Fruit fly (Drosophila melanogaster) whole organism, wandering third instar larva: ENCODE data around the gene CG14262.

Experiments used
- Abd-B ChIP-seq: fragments of >200 bp; optimal IDR thresholded peaks from 2 replicates; lab custom pipeline; 2017; ENCODE audit warnings: missing biosample characterization, missing genetic modification characterization
- CG32264 ChIP-seq: fragments of 200-800 bp; sonication (Bioruptor generic); optimal IDR thresholded peaks from 2 replicates; lab custom pipeline; 2016; ENCODE audit warnings: missing biosample characterization, missing genetic modification characterization
- CG9705 ChIP-seq: fragments of 200-800 bp; sonication (Bioruptor generic); optimal IDR thresholded peaks from 2 replicates; lab custom pipeline; 2018; ENCODE audit warnings: missing biosample characterization, mild to moderate bottlenecking, missing genetic modification characterization
- CrebA ChIP-seq: fragments of 200-800 bp; sonication (Bioruptor generic); optimal IDR thresholded peaks from 2 replicates; lab custom pipeline; 2016; ENCODE audit warnings: missing biosample characterization, mild to moderate bottlenecking, missing genetic modification characterization, borderline replicate concordance
- Dfd ChIP-seq: fragments of >200 bp; optimal IDR thresholded peaks from 2 replicates; lab custom pipeline; 2017; ENCODE audit warnings: missing biosample characterization, missing genetic modification characterization
- Dif ChIP-seq: fragments of 200-275, 200-300 bp; sonication (Bioruptor generic); optimal IDR thresholded peaks from 2 replicates; lab custom pipeline; 2018; ENCODE audit warnings: missing biosample characterization, missing genetic modification characterization; ENCODE audit not compliant: partially characterized antibody
- GATAd ChIP-seq: sonication (Bioruptor generic); optimal IDR thresholded peaks from 2 replicates; lab custom pipeline; 2016; ENCODE audit warnings: missing biosample characterization, missing genetic modification characterization
- HLH106 ChIP-seq: fragments of 200-800 bp; optimal IDR thresholded peaks from 3 replicates; lab custom pipeline; 2019; ENCODE audit warnings: missing biosample characterization, mild to moderate bottlenecking, missing genetic modification characterization, moderate library complexity
- Hnf4 ChIP-seq: fragments of 200-800 bp; sonication (Bioruptor generic); optimal IDR thresholded peaks from 2 replicates; lab custom pipeline; 2016; ENCODE audit warnings: missing biosample characterization, mild to moderate bottlenecking, missing genetic modification characterization
- Hr78 ChIP-seq: fragments of >200 bp; optimal IDR thresholded peaks from 2 replicates; lab custom pipeline; 2017; ENCODE audit warnings: missing biosample characterization, missing genetic modification characterization
- Hr83 ChIP-seq: fragments of 200-300 bp; sonication (Bioruptor generic); optimal IDR thresholded peaks from 2 replicates; lab custom pipeline; 2016; ENCODE audit warnings: missing biosample characterization, mild to moderate bottlenecking, missing genetic modification characterization, moderate library complexity; ENCODE audit not compliant: poor library complexity, severe bottlenecking
- Jra ChIP-seq: sonication (Bioruptor generic); optimal IDR thresholded peaks from 2 replicates; lab custom pipeline; 2016; ENCODE audit warnings: missing biosample characterization, missing genetic modification characterization
- Mio ChIP-seq: sonication (Bioruptor generic); optimal IDR thresholded peaks from 2 replicates; lab custom pipeline; 2016; ENCODE audit warnings: missing biosample characterization, missing genetic modification characterization
- Myc ChIP-seq: fragments of >200 bp; optimal IDR thresholded peaks from 2 replicates; lab custom pipeline; 2017
- N ChIP-seq: fragments of >200 bp; optimal IDR thresholded peaks from 2 replicates; lab custom pipeline; 2018; ENCODE audit warnings: missing biosample characterization, missing external identifiers, missing genetic modification characterization
- OdsH ChIP-seq: fragments of 200-800 bp; sonication (Bioruptor generic); optimal IDR thresholded peaks from 2 replicates; lab custom pipeline; 2016; ENCODE audit warnings: missing biosample characterization, mild to moderate bottlenecking, missing genetic modification characterization
- Rel ChIP-seq, 2 experiments: fragments of 200-800 bp; sonication (Bioruptor generic) in 1 of 2; optimal IDR thresholded peaks; 2 replicates in 1 of 2; 3 replicates in 1 of 2; lab custom pipeline; 2016 to 2019; ENCODE audit warnings: mild to moderate bottlenecking in 2 of 2, missing biosample characterization in 2 of 2, missing genetic modification characterization in 2 of 2, moderate library complexity in 1 of 2
- Sp1 ChIP-seq: fragments of 200-800 bp; sonication (Bioruptor generic); optimal IDR thresholded peaks from 3 replicates; lab custom pipeline; 2019; ENCODE audit warnings: missing biosample characterization, mild to moderate bottlenecking, missing genetic modification characterization, moderate library complexity
- Vsx2 ChIP-seq: fragments of 200-300, 225-300 bp; sonication (Bioruptor generic); optimal IDR thresholded peaks from 2 replicates; lab custom pipeline; 2018; ENCODE audit warnings: missing biosample characterization, missing genetic modification characterization; ENCODE audit not compliant: partially characterized antibody
- br ChIP-seq: fragments of 200-800 bp; sonication (Bioruptor generic); optimal IDR thresholded peaks from 2 replicates; lab custom pipeline; 2016; ENCODE audit warnings: missing biosample characterization, missing genetic modification characterization
- brk ChIP-seq: fragments of 200-800 bp; sonication (Bioruptor generic); optimal IDR thresholded peaks from 2 replicates; lab custom pipeline; 2016; ENCODE audit warnings: missing biosample characterization, mild to moderate bottlenecking, missing genetic modification characterization
- dmrt93B ChIP-seq: fragments of 200-800 bp; sonication (Bioruptor generic); optimal IDR thresholded peaks from 2 replicates; lab custom pipeline; 2018; ENCODE audit warnings: missing biosample characterization, mild to moderate bottlenecking, missing genetic modification characterization
- dsf ChIP-seq: sonication (Bioruptor generic); optimal IDR thresholded peaks from 2 replicates; lab custom pipeline; 2016; ENCODE audit warnings: missing biosample characterization, missing genetic modification characterization, borderline replicate concordance
- ey ChIP-seq: fragments of 200-800 bp; sonication (Bioruptor generic); optimal IDR thresholded peaks from 2 replicates; lab custom pipeline; 2016; ENCODE audit warnings: missing biosample characterization, missing genetic modification characterization
- foxo ChIP-seq, 2 experiments: fragments of 200-800 bp; sonication (Bioruptor generic); optimal IDR thresholded peaks; 2 replicates in 1 of 2; 3 replicates in 1 of 2; lab custom pipeline; 2016 to 2017; ENCODE audit warnings: missing biosample characterization in 2 of 2, missing genetic modification characterization in 2 of 2
- fru ChIP-seq: fragments of 200-800 bp; sonication (Bioruptor generic); optimal IDR thresholded peaks from 3 replicates; lab custom pipeline; 2016; ENCODE audit warnings: missing biosample characterization, mild to moderate bottlenecking, missing genetic modification characterization
- h ChIP-seq: fragments of 200-800 bp; sonication (Bioruptor generic); optimal IDR thresholded peaks from 3 replicates; lab custom pipeline; 2016; ENCODE audit warnings: missing biosample characterization, mild to moderate bottlenecking, missing genetic modification characterization
- jim ChIP-seq: fragments of 175-275, 200-325 bp; sonication (Bioruptor generic); optimal IDR thresholded peaks from 2 replicates; lab custom pipeline; 2016; ENCODE audit warnings: missing biosample characterization, mild to moderate bottlenecking, missing genetic modification characterization
- lola ChIP-seq: fragments of >200 bp; optimal IDR thresholded peaks from 2 replicates; lab custom pipeline; 2017; ENCODE audit warnings: missing biosample characterization, missing genetic modification characterization
- pan ChIP-seq: fragments of >200 bp; optimal IDR thresholded peaks from 2 replicates; lab custom pipeline; 2017
- psq ChIP-seq: fragments of 200-800 bp; sonication (Bioruptor generic); optimal IDR thresholded peaks from 3 replicates; lab custom pipeline; 2017; ENCODE audit warnings: missing biosample characterization, mild to moderate bottlenecking, missing genetic modification characterization, moderate library complexity
- rgr ChIP-seq: fragments of 200-800 bp; sonication (Bioruptor generic); optimal IDR thresholded peaks from 3 replicates; lab custom pipeline; 2016; ENCODE audit warnings: missing biosample characterization, mild to moderate bottlenecking, missing genetic modification characterization
- sage ChIP-seq: fragments of 200-800 bp; sonication (Bioruptor generic); optimal IDR thresholded peaks from 2 replicates; lab custom pipeline; 2016; ENCODE audit warnings: missing biosample characterization, mild to moderate bottlenecking, missing genetic modification characterization
- sv ChIP-seq: fragments of 200-800 bp; sonication (Bioruptor generic); optimal IDR thresholded peaks from 3 replicates; lab custom pipeline; 2016; ENCODE audit warnings: missing biosample characterization, missing genetic modification characterization
- tai ChIP-seq: sonication (Bioruptor generic); optimal IDR thresholded peaks from 2 replicates; lab custom pipeline; 2016; ENCODE audit warnings: missing biosample characterization, missing genetic modification characterization
- usp ChIP-seq: fragments of >200 bp; optimal IDR thresholded peaks from 2 replicates; lab custom pipeline; 2017; ENCODE audit warnings: missing biosample characterization, missing genetic modification characterization
- woc ChIP-seq: sonication (Bioruptor generic); optimal IDR thresholded peaks from 2 replicates; lab custom pipeline; 2016; ENCODE audit warnings: missing biosample characterization, mild to moderate bottlenecking, missing genetic modification characterization

The CG14262 gene

dm6 chr3R:27220829-27221463, 44.3 kb downstream of the CG14262 start:
- TF ChIP-seq rgr (GFP tag; lab: Kevin White, UChicago): peak; percentile 8
- peak; percentile 37 for TF ChIP-seq Dif
- no peak for TF ChIP-seq jim (GFP tag; lab: Kevin White, UChicago)
- peak; percentile 77 for TF ChIP-seq woc (GFP tag; lab: Kevin White, UChicago)
- no peak for TF ChIP-seq br (GFP tag; lab: Kevin White, UChicago)

dm6 chr3R:27218814-27219213, 46.4 kb downstream of the CG14262 start:
- no peak for TF ChIP-seq br (GFP tag; lab: Kevin White, UChicago)
- no peak for TF ChIP-seq CrebA (GFP tag; lab: Kevin White, UChicago)
- TF ChIP-seq Dif: peak; percentile 11
- TF ChIP-seq sv (GFP tag; lab: Kevin White, UChicago): no peak
- TF ChIP-seq sage (GFP tag; lab: Kevin White, UChicago): no peak
- no peak for TF ChIP-seq Hr83 (GFP tag; lab: Kevin White, UChicago)
- no peak for TF ChIP-seq CG9705
- TF ChIP-seq woc (GFP tag; lab: Kevin White, UChicago): peak; percentile 74
- no peak for TF ChIP-seq lola (GFP tag; lab: Kevin White, UChicago)
- TF ChIP-seq Vsx2 (GFP tag; lab: Kevin White, UChicago): peak; percentile 27
- no peak for TF ChIP-seq fru (GFP tag; lab: Kevin White, UChicago)
- no peak for TF ChIP-seq Hnf4 (GFP tag; lab: Kevin White, UChicago)
- no peak for TF ChIP-seq jim (GFP tag; lab: Kevin White, UChicago)

- TF ChIP-seq OdsH (GFP tag; lab: Kevin White, UChicago): no peak
- no peak for TF ChIP-seq Sp1
- no peak for TF ChIP-seq tai (GFP tag; lab: Kevin White, UChicago)
- no peak for TF ChIP-seq sv (GFP tag; lab: Kevin White, UChicago)
- no peak for TF ChIP-seq usp (GFP tag; lab: Kevin White, UChicago)
- no peak for TF ChIP-seq Jra
- TF ChIP-seq Dif: no peak
- TF ChIP-seq woc (GFP tag; lab: Kevin White, UChicago): no peak
- TF ChIP-seq Mio: no peak
- no peak for TF ChIP-seq Hnf4 (GFP tag; lab: Kevin White, UChicago)
Measured at dm6 chr3R:27218288-27218687, 46.9 kb downstream of the CG14262 start.

- TF ChIP-seq usp (GFP tag; lab: Kevin White, UChicago) (no peak), Hr78 (no peak), Jra (peak; percentile 32), sage (GFP tag; lab: Kevin White, UChicago) (peak; percentile 25), dmrt93B (peak; percentile 35), jim (GFP tag; lab: Kevin White, UChicago) (no peak), h (GFP tag; lab: Kevin White, UChicago) (peak; percentile 76), fru (GFP tag; lab: Kevin White, UChicago) (peak; percentile 76), brk (GFP tag; lab: Kevin White, UChicago) (peak; percentile 67), CrebA (GFP tag; lab: Kevin White, UChicago) (no peak), Myc (lab: Kevin White, UChicago) (no peak), Dfd (GFP tag; lab: Kevin White, UChicago) (no peak), Vsx2 (GFP tag; lab: Kevin White, UChicago) (no peak), dsf (GFP tag; lab: Kevin White, UChicago) (no peak), Mio (no peak), psq (GFP tag; lab: Kevin White, UChicago) (peak; percentile 69), GATAd (GFP tag; lab: Kevin White, UChicago) (no peak), OdsH (GFP tag; lab: Kevin White, UChicago) (peak; percentile 75), br (GFP tag; lab: Kevin White, UChicago) (peak; percentile 46), N (GFP tag; lab: Kevin White, UChicago) (no peak), Hnf4 (GFP tag; lab: Kevin White, UChicago) (peak; percentile 36), HLH106 (tag; lab: Kevin White, UChicago) (peak; percentile 64), Rel (GFP tag; optimal IDR thresholded peaks at IDR 0.05; lab: Kevin White, UChicago) (peak; percentile 29), Rel (tag; optimal IDR thresholded peaks at IDR 0.05; lab: Kevin White, UChicago) (no peak), tai (GFP tag; lab: Kevin White, UChicago) (no peak), CG32264 (no peak), Abd-B (GFP tag; lab: Kevin White, UChicago) (no peak), lola (GFP tag; lab: Kevin White, UChicago) (no peak), ey (GFP tag; lab: Kevin White, UChicago) (peak; percentile 66), Hr83 (GFP tag; lab: Kevin White, UChicago) (no peak), pan (lab: Kevin White, UChicago) (no peak), rgr (GFP tag; lab: Kevin White, UChicago) (peak; percentile 59), woc (GFP tag; lab: Kevin White, UChicago) (peak; percentile 96), foxo (GFP tag; optimal IDR thresholded peaks at IDR 0.05; lab: Kevin White, UChicago) (peak in 1 of 2 experiments; percentile 67), Sp1 (peak; percentile 72)
Measured at dm6 chr3R:27217465-27218059, 47.7 kb downstream of the CG14262 start.
